Worm (Caenorhabditis elegans) whole organism, L4 larva: Measurements from ENCODE around the gene Y54G2A.44.

ENCODE experiments used
- Y105C5A.15 ChIP-seq: fragments of 200-800 bp; sonication (Bioruptor generic); IDR thresholded peaks from 2 replicates; pipeline ENCODE4 v1.3.6; 2022; ENCODE audit warnings: missing genetic modification characterization, missing compliant biosample characterization
- aly-2 ChIP-seq: sonication (generic microtip); optimal IDR thresholded peaks from 2 replicates; lab custom pipeline; 2018; ENCODE audit warnings: missing biosample characterization, missing genetic modification characterization
- ama-1 ChIP-seq: fragments of 150-350 bp; optimal IDR thresholded peaks from 2 replicates; lab custom pipeline; 2014; ENCODE audit warnings: inconsistent platforms, mixed read lengths
- arid-1 ChIP-seq: fragments of 200-800 bp; sonication (Bioruptor generic); conservative IDR thresholded peaks from 2 replicates; pipeline ENCODE4 v1.3.6; 2022; ENCODE audit warnings: missing genetic modification reagents, missing genetic modification characterization, missing compliant biosample characterization
- cey-2 ChIP-seq: sonication (generic microtip); optimal IDR thresholded peaks from 3 replicates; lab custom pipeline; 2017; ENCODE audit warnings: missing genetic modification characterization, mild to moderate bottlenecking, missing compliant biosample characterization, antibody characterized with exemption, borderline replicate concordance; ENCODE audit not compliant: insufficient read depth
- dmd-6 ChIP-seq: fragments of 200-800 bp; sonication (Bioruptor generic); IDR thresholded peaks from 2 replicates; pipeline ENCODE4 v1.3.6; 2022; ENCODE audit warnings: missing genetic modification reagents, missing genetic modification characterization, missing compliant biosample characterization
- hmg-1.1 ChIP-seq: fragments of 200-800 bp; sonication (Bioruptor generic); IDR thresholded peaks from 2 replicates; pipeline ENCODE4 v1.3.6; 2022; ENCODE audit warnings: missing genetic modification reagents, missing genetic modification characterization, missing compliant biosample characterization
- lir-3 ChIP-seq: sonication (generic microtip); optimal IDR thresholded peaks from 2 replicates; lab custom pipeline; 2016; ENCODE audit warnings: mild to moderate bottlenecking, missing genetic modification characterization, missing compliant biosample characterization
- pha-4 ChIP-seq, 2 experiments: fragments of 150-350 bp in 1 of 2; fragments of 200-800 bp in 1 of 2; sonication (Bioruptor generic) in 1 of 2; IDR thresholded peaks in 1 of 2; optimal IDR thresholded peaks in 1 of 2; 2 replicates each; pipeline versions ENCODE4 v1.3.6 to Lab custom; 2014 to 2022; ENCODE audit warnings: missing genetic modification characterization in 2 of 2, missing genetic modification reagents in 2 of 2, missing biosample characterization in 1 of 2, missing compliant biosample characterization in 1 of 2
- set-16 ChIP-seq: fragments of 200-800 bp; sonication (Bioruptor generic); IDR thresholded peaks from 2 replicates; pipeline ENCODE4 v1.3.6; 2022; ENCODE audit warnings: missing genetic modification reagents, missing genetic modification characterization, missing compliant biosample characterization
- snpc-4 ChIP-seq: fragments of 150-350 bp; optimal IDR thresholded peaks from 2 replicates; lab custom pipeline; 2014; ENCODE audit warnings: missing biosample characterization, missing genetic modification characterization
- zfp-2 ChIP-seq: sonication (generic microtip); optimal IDR thresholded peaks from 2 replicates; lab custom pipeline; 2016; ENCODE audit warnings: mild to moderate bottlenecking, missing genetic modification characterization, missing compliant biosample characterization
- ztf-11 ChIP-seq: fragments of 150-350 bp; optimal IDR thresholded peaks from 2 replicates; lab custom pipeline; 2014; ENCODE audit warnings: missing biosample characterization, missing genetic modification characterization

ce11 chrIV:2758079-2758478 is 43.6 kb upstream of the Y54G2A.44 start:
- TF ChIP-seq arid-1 (GFP tag; lab: Robert Waterston, UW), result no peak
- no peak for TF ChIP-seq hmg-1.1 (GFP tag; lab: Robert Waterston, UW)
- no peak for TF ChIP-seq aly-2
- no peak for TF ChIP-seq ama-1 (lab: Kevin White, UChicago)
- no peak for TF ChIP-seq lir-3 (tag; lab: Kevin White, UChicago)
- TF ChIP-seq zfp-2 (tag; lab: Kevin White, UChicago), result no peak
- TF ChIP-seq snpc-4 (tag; lab: Kevin White, UChicago), result no peak
- no peak for TF ChIP-seq pha-4 (GFP tag; IDR thresholded peaks at IDR 0.05; lab: Robert Waterston, UW)
- TF ChIP-seq pha-4 (tag; optimal IDR thresholded peaks at IDR 0.05; lab: Kevin White, UChicago), result no peak
- no peak for TF ChIP-seq Y105C5A.15
- TF ChIP-seq ztf-11, result no peak
- no peak for TF ChIP-seq set-16 (GFP tag; lab: Robert Waterston, UW)
- no peak for TF ChIP-seq cey-2 (tag; lab: Kevin White, UChicago)
- no peak for TF ChIP-seq dmd-6 (GFP tag; lab: Robert Waterston, UW)
